Worm (Caenorhabditis elegans): Measurements from ENCODE around the gene Y105C5B.1418.

The Y105C5B.1418 gene

ce11 chrIV:16024165-16024564, 43.1 kb downstream of the Y105C5B.1418 start:
- no peak for TF ChIP-seq nhr-42 (GFP tag; IDR thresholded peaks at IDR 0.05)
- TF ChIP-seq nhr-41 (GFP tag; IDR thresholded peaks at IDR 0.05) = no peak
- peak; percentile 9 for TF ChIP-seq hlh-30 (tag; optimal IDR thresholded peaks at IDR 0.05; ENCODE audit: insufficient read depth)
- peak in 1 of 2 experiments; percentile 48 for TF ChIP-seq lsy-2 (tag; optimal IDR thresholded peaks at IDR 0.05)
- no peak for TF ChIP-seq fkh-10 (GFP tag; optimal IDR thresholded peaks at IDR 0.05)
- TF ChIP-seq fos-1 (tag; optimal IDR thresholded peaks at IDR 0.05) = no peak
- peak; percentile 61; the same call in 1 of the 2 replicates for TF ChIP-seq snpc-1.2 (GFP tag; IDR thresholded peaks at IDR 0.05)
- peak; percentile 53 for TF ChIP-seq dve-1 (tag; optimal IDR thresholded peaks at IDR 0.05; ENCODE audit: insufficient read depth)
- no peak for TF ChIP-seq unc-130 (GFP tag; optimal IDR thresholded peaks at IDR 0.05)
- no peak for TF ChIP-seq vab-7 (GFP tag; IDR thresholded peaks at IDR 0.05)
- TF ChIP-seq lin-29 (GFP tag; IDR thresholded peaks at IDR 0.05) = no peak
- no peak for TF ChIP-seq nhr-11 (tag; optimal IDR thresholded peaks at IDR 0.05)
- TF ChIP-seq hmg-1.1 (GFP tag; IDR thresholded peaks at IDR 0.05) = 0 out of 2 replicates have a peak, but pooled peaks have one; percentile 36
- TF ChIP-seq tra-1 (GFP tag; IDR thresholded peaks at IDR 0.05) = no peak
- TF ChIP-seq nhr-48 (tag; optimal IDR thresholded peaks at IDR 0.05) = no peak
- TF ChIP-seq F37D6.2 (tag; optimal IDR thresholded peaks at IDR 0.05) = no peak
- TF ChIP-seq ztf-7 (tag; optimal IDR thresholded peaks at IDR 0.05) = no peak
- TF ChIP-seq ceh-44 (GFP tag; IDR thresholded peaks at IDR 0.05) = no peak
- peak; percentile 96 for TF ChIP-seq nhr-6 (tag; optimal IDR thresholded peaks at IDR 0.05)
- TF ChIP-seq dpl-1 (GFP tag; optimal IDR thresholded peaks at IDR 0.05) = peak; percentile 20
- peak; percentile 52 for TF ChIP-seq mep-1 (tag; optimal IDR thresholded peaks at IDR 0.05)

- no peak for TF ChIP-seq snpc-4 (tag; optimal IDR thresholded peaks at IDR 0.05)
- TF ChIP-seq daf-16 (GFP tag; optimal IDR thresholded peaks at IDR 0.05) = no peak
- peak; percentile 50 for TF ChIP-seq daf-16 (tag; optimal IDR thresholded peaks at IDR 0.05)
- TF ChIP-seq ctbp-1 (GFP tag; IDR thresholded peaks at IDR 0.05) = no peak
- peak; percentile 41 for TF ChIP-seq nhr-28 (tag; optimal IDR thresholded peaks at IDR 0.05)
- no peak for TF ChIP-seq hmg-1.1 (GFP tag; IDR thresholded peaks at IDR 0.05)
- TF ChIP-seq dve-1 (tag; optimal IDR thresholded peaks at IDR 0.05; ENCODE audit: insufficient read depth) = peak; percentile 33
- TF ChIP-seq ceh-44 (GFP tag; IDR thresholded peaks at IDR 0.05) = no peak
- TF ChIP-seq nhr-11 (tag; optimal IDR thresholded peaks at IDR 0.05) = no peak
- TF ChIP-seq saeg-2 (GFP tag; IDR thresholded peaks at IDR 0.05) = no peak
- no peak for TF ChIP-seq ztf-11 (tag; optimal IDR thresholded peaks at IDR 0.05)
- TF ChIP-seq nhr-41 (GFP tag; IDR thresholded peaks at IDR 0.05) = no peak
- no peak for TF ChIP-seq ztf-7 (tag; optimal IDR thresholded peaks at IDR 0.05)
- no peak for TF ChIP-seq zip-11 (GFP tag; IDR thresholded peaks at IDR 0.05)
- TF ChIP-seq dmd-8 (GFP tag; IDR thresholded peaks at IDR 0.05) = no peak
- no peak for TF ChIP-seq ceh-32 (tag; optimal IDR thresholded peaks at IDR 0.05; ENCODE audit: poor library complexity)
- TF ChIP-seq pha-4 (GFP tag; IDR thresholded peaks at IDR 0.05) = no peak
- TF ChIP-seq pha-4 (tag; optimal IDR thresholded peaks at IDR 0.05) = peak; percentile 68
- TF ChIP-seq nhr-77 (tag; optimal IDR thresholded peaks at IDR 0.05) = no peak
- no peak for TF ChIP-seq attf-4 (tag; optimal IDR thresholded peaks at IDR 0.05)
Observed at ce11 chrIV:16022438-16022837, 44.8 kb downstream of the Y105C5B.1418 start.
